Worm (Caenorhabditis elegans): ENCODE results near the gene eif-2Bdelta.

The eif-2Bdelta gene

DNA sequence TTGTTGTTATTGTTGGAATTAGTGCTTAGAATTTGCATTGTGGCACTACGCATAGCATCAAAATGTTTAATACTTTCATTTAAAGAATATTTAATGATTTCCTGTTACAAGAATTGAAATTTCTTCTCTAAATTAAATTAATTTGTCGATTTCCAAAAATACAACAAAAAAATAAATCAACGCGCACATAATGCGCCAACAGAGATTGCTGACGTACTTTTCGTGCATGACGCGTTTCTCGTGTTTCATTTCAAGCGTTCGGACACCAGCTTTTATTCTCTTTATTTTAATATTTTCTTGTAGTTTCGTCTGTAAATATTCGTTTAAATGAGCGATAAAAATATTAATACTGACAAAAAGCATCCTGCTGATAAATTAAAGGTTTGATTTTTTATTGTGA is at the start of gene eif-2Bdelta:
Gene eif-2Bdelta (plus strand): TSS at position 235 of the 400 bp plus-strand sequence.
- TF ChIP-seq pag-3 (tag; optimal IDR thresholded peaks at IDR 0.05; ENCODE audit: borderline replicate concordance): no peak
- no peak for TF ChIP-seq hlh-8 (tag; optimal IDR thresholded peaks at IDR 0.05)
- no peak for TF ChIP-seq ahr-1 (tag; optimal IDR thresholded peaks at IDR 0.05)
- no peak for TF ChIP-seq ceh-31 (tag; optimal IDR thresholded peaks at IDR 0.05)
- no peak for TF ChIP-seq fax-1 (tag; optimal IDR thresholded peaks at IDR 0.05)
- no peak for TF ChIP-seq dve-1 (tag; optimal IDR thresholded peaks at IDR 0.05)
- TF ChIP-seq fkh-6 (tag; optimal IDR thresholded peaks at IDR 0.05): no peak
- TF ChIP-seq sox-2 (GFP tag; IDR thresholded peaks at IDR 0.05): no peak
- no peak for TF ChIP-seq K02D7.2 (tag; optimal IDR thresholded peaks at IDR 0.05)
- no peak for TF ChIP-seq che-1 (tag; optimal IDR thresholded peaks at IDR 0.05)
- TF ChIP-seq ztf-16 (tag; optimal IDR thresholded peaks at IDR 0.05): no peak
- TF ChIP-seq ceh-30 (tag; optimal IDR thresholded peaks at IDR 0.05): no peak
- TF ChIP-seq hlh-6 (tag; optimal IDR thresholded peaks at IDR 0.05): no peak
- no peak for TF ChIP-seq unc-55 (GFP tag; optimal IDR thresholded peaks at IDR 0.05)
- TF ChIP-seq K09A11.1 (tag; optimal IDR thresholded peaks at IDR 0.05; ENCODE audit: insufficient read depth): no peak
- no peak for TF ChIP-seq fkh-10 (GFP tag; optimal IDR thresholded peaks at IDR 0.05)

DNA sequence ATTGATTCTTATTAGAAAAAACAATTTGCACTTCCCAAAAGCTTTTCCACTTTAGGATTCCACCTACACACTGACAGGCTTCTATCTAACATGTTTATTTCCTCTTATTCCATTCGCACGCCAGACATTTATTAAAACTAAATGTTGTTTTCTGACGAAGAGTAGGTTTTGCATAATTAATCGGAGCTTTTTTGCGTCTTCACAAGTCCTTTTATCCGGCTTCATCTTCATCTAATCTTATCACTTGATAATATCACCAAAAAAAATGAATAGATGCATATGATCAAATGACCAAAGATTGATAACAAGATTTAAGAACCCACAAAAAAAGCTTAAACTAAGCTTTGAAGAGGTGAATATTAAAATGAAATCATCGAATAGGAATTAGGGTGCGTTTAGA is 48.1 kb upstream of the eif-2Bdelta start:
- TF ChIP-seq K09A11.1 (tag; optimal IDR thresholded peaks at IDR 0.05; ENCODE audit: insufficient read depth): no peak
- TF ChIP-seq pros-1 (tag; optimal IDR thresholded peaks at IDR 0.05): no peak
- TF ChIP-seq F13H6.1 (tag; optimal IDR thresholded peaks at IDR 0.05): no peak
- TF ChIP-seq zip-5 (tag; optimal IDR thresholded peaks at IDR 0.05): no peak
- TF ChIP-seq sdc-2 (tag; optimal IDR thresholded peaks at IDR 0.05): no peak
- TF ChIP-seq ceh-19 (GFP tag; optimal IDR thresholded peaks at IDR 0.05): no peak
- TF ChIP-seq pqm-1 (tag; optimal IDR thresholded peaks at IDR 0.05): no peak
- TF ChIP-seq ztf-16 (tag; optimal IDR thresholded peaks at IDR 0.05): no peak
- no peak for TF ChIP-seq dmd-4 (tag; optimal IDR thresholded peaks at IDR 0.05; ENCODE audit: borderline replicate concordance)
- no peak for TF ChIP-seq dve-1 (tag; optimal IDR thresholded peaks at IDR 0.05)
- no peak for TF ChIP-seq lin-11 (tag; optimal IDR thresholded peaks at IDR 0.05)
- TF ChIP-seq hlh-13 (GFP tag; optimal IDR thresholded peaks at IDR 0.05): no peak
- TF ChIP-seq ceh-34 (tag; optimal IDR thresholded peaks at IDR 0.05): no peak
- no peak for TF ChIP-seq che-1 (tag; optimal IDR thresholded peaks at IDR 0.05)
- TF ChIP-seq C08G9.2 (tag; optimal IDR thresholded peaks at IDR 0.05): no peak
- TF ChIP-seq sox-4 (tag; optimal IDR thresholded peaks at IDR 0.05): no peak

DNA sequence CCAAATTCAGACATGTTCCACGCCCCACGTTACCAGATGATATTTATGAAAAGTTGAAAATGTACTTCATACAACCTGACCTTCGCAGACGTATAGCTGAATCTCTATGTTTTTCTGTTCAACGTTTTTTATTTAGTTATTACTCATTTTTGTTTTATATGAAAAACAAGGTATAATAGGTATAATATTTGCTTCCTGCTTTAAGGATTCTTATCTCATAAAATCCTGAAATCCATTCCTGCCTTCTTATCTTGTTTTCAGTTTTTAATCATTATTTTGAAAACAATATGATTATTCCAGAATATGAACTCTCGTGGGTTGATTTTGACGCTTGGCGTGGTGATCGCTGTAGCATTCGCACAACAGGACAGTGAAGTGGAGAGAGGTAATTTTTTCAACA is 41.9 kb upstream of the eif-2Bdelta start, which contains the start of gene flp-6:
Gene flp-6 (plus strand): TSS at position 301 of the 400 bp plus-strand sequence.
- no peak for TF ChIP-seq tbx-2 (tag; optimal IDR thresholded peaks at IDR 0.05)
- TF ChIP-seq ceh-31 (tag; optimal IDR thresholded peaks at IDR 0.05): no peak
- TF ChIP-seq C08G9.2 (tag; optimal IDR thresholded peaks at IDR 0.05): no peak
- no peak for TF ChIP-seq nfya-1 (tag; optimal IDR thresholded peaks at IDR 0.05)
- no peak for TF ChIP-seq fkh-10 (GFP tag; optimal IDR thresholded peaks at IDR 0.05)
- no peak for TF ChIP-seq ceh-19 (GFP tag; optimal IDR thresholded peaks at IDR 0.05)
- no peak for TF ChIP-seq C38D4.7 (GFP tag; optimal IDR thresholded peaks at IDR 0.05)
- no peak for TF ChIP-seq pros-1 (tag; optimal IDR thresholded peaks at IDR 0.05)

ce11 chrV:9473924-9474323 is 39.7 kb upstream of the eif-2Bdelta start:
- TF ChIP-seq rnt-1 (tag; optimal IDR thresholded peaks at IDR 0.05): no peak
- no peak for TF ChIP-seq ztf-16 (tag; optimal IDR thresholded peaks at IDR 0.05)
- no peak for TF ChIP-seq hlh-30 (tag; optimal IDR thresholded peaks at IDR 0.05; ENCODE audit: insufficient read depth)

DNA sequence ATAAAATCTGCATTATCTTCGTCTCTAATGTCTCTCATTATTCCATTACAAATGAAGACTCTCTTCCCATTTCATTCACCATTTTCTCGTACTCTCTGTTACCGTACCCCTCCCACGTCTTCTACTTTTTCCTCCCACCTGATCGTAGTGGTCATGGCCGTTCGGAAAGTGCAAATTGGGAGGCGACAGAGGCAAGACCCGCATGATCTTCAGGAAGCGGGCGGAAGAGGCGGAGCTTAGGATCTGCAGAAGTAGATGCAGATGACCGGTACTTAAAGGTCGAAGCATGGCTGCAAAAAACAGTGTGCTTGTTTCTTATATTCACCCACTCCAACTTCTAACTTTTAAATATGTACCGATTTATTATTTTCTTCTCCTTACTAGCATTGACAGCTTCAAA is 35.8 kb upstream of the eif-2Bdelta start, which contains the start of gene nas-3:
Gene nas-3 (plus strand): TSS at position 301 of the 400 bp plus-strand sequence.
- TF ChIP-seq elt-2 (tag; optimal IDR thresholded peaks at IDR 0.05) (no peak), tbx-2 (tag; optimal IDR thresholded peaks at IDR 0.05) (no peak), fkh-6 (tag; optimal IDR thresholded peaks at IDR 0.05) (no peak)

All from whole organism, late embryonic.